Fruit fly (Drosophila melanogaster) whole organism: ENCODE data around the gene CG4768.

Source experiments
- CG8478 ChIP-seq: fragments of >200 bp; optimal IDR thresholded peaks from 2 replicates; lab custom pipeline; 2018; ENCODE audit warnings: inconsistent platforms
- pan ChIP-seq: fragments of >200 bp; optimal IDR thresholded peaks from 2 replicates; lab custom pipeline; 2017
- psq ChIP-seq: fragments of >200 bp; optimal IDR thresholded peaks from 2 replicates; lab custom pipeline; 2017

dm6 chrX:16839033-16839432 lies 47.1 kb downstream of the CG4768 start:
- TF ChIP-seq CG8478 (lab: Kevin White, UChicago), result no peak
- TF ChIP-seq psq (lab: Kevin White, UChicago), result no peak
- no peak for TF ChIP-seq pan (lab: Kevin White, UChicago)
